Worm (Caenorhabditis elegans) whole organism, late embryonic: ENCODE measurements around the gene K06H7.2.

Source experiments
- elt-4 ChIP-seq: sonication (generic microtip); optimal IDR thresholded peaks from 2 replicates; lab custom pipeline; 2016; ENCODE audit warnings: missing genetic modification characterization, missing compliant biosample characterization
- nhr-11 ChIP-seq: fragments of 150-350 bp; optimal IDR thresholded peaks from 2 replicates; lab custom pipeline; 2014; ENCODE audit warnings: missing biosample characterization, missing genetic modification characterization
- odd-2 ChIP-seq: sonication (generic microtip); optimal IDR thresholded peaks from 2 replicates; lab custom pipeline; 2017; ENCODE audit warnings: antibody characterized with exemption, mild to moderate bottlenecking, missing genetic modification characterization, missing compliant biosample characterization
- pha-4 ChIP-seq: fragments of 150-350 bp; optimal IDR thresholded peaks from 2 replicates; lab custom pipeline; 2018; ENCODE audit warnings: missing biosample characterization, missing genetic modification reagents, missing genetic modification characterization
- pqm-1 ChIP-seq: sonication (generic microtip); optimal IDR thresholded peaks from 2 replicates; lab custom pipeline; 2016; ENCODE audit warnings: missing genetic modification characterization, missing compliant biosample characterization
- tbx-2 ChIP-seq: sonication (generic microtip); optimal IDR thresholded peaks from 2 replicates; lab custom pipeline; 2016; ENCODE audit warnings: missing genetic modification characterization, missing compliant biosample characterization
- unc-86 ChIP-seq: sonication (generic microtip); optimal IDR thresholded peaks from 2 replicates; lab custom pipeline; 2016; ENCODE audit warnings: missing genetic modification characterization, missing compliant biosample characterization

DNA sequence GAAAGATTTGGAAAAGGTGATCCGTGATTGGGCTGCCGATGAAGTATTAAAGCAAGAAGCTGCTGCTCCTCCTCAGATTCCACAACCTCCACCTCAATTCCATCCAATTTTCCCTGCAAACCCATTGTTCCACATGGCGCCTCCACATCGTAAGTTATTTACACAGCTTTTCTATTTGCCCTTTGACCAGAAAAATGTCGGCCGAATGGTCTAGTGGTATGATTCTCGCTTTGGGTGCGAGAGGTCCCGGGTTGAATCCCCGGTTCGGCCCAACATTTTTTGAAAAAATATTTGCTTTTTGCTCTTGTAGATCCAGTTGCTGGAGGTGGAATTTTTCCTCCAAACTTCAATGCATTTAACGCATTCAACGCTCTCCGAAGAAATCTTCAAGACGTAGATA lies 24.2 kb upstream of the K06H7.2 start:
- no peak for TF ChIP-seq nhr-11
- TF ChIP-seq unc-86 (tag; lab: Kevin White, UChicago), result no peak
- TF ChIP-seq elt-4 (tag; lab: Kevin White, UChicago), result no peak
- TF ChIP-seq pha-4 (tag; lab: Kevin White, UChicago), result no peak
- no peak for TF ChIP-seq odd-2 (tag; lab: Kevin White, UChicago)
- TF ChIP-seq tbx-2 (tag; lab: Kevin White, UChicago), result no peak
- TF ChIP-seq pqm-1, result no peak
